Worm (Caenorhabditis elegans) whole organism, L2 larva: ENCODE data around the gene F20D6.6.
A peak's percentile ranks its signal among the peaks of the same experiment; 100 is the strongest.

Source experiments
- C34F6.9 ChIP-seq: fragments of 150-350 bp; optimal IDR thresholded peaks from 2 replicates; lab custom pipeline; 2014; ENCODE audit warnings: missing biosample characterization, missing genetic modification characterization
- F13H6.1 ChIP-seq: sonication (generic microtip); optimal IDR thresholded peaks from 2 replicates; lab custom pipeline; 2016; ENCODE audit warnings: missing genetic modification characterization, missing compliant biosample characterization
- R02D3.7 ChIP-seq: fragments of 150-350 bp; optimal IDR thresholded peaks from 2 replicates; lab custom pipeline; 2014; ENCODE audit warnings: missing biosample characterization, missing genetic modification characterization
- Y55F3AM.14 ChIP-seq: fragments of 200-800 bp; sonication (Bioruptor generic); optimal IDR thresholded peaks from 2 replicates; lab custom pipeline; 2018; ENCODE audit warnings: mild to moderate bottlenecking, missing genetic modification characterization, missing compliant biosample characterization
- ZK546.5 ChIP-seq: sonication (generic microtip); optimal IDR thresholded peaks from 2 replicates; lab custom pipeline; 2017; ENCODE audit warnings: missing biosample characterization, missing genetic modification characterization
- alr-1 ChIP-seq: fragments of 150-350 bp; optimal IDR thresholded peaks from 2 replicates; lab custom pipeline; 2014; ENCODE audit warnings: missing biosample characterization, missing genetic modification characterization
- aly-2 ChIP-seq: fragments of 150-350 bp; optimal IDR thresholded peaks from 2 replicates; lab custom pipeline; 2014; ENCODE audit warnings: missing biosample characterization, missing genetic modification characterization
- ama-1 ChIP-seq: fragments of 150-350 bp; optimal IDR thresholded peaks from 2 replicates; lab custom pipeline; 2018; ENCODE audit warnings: inconsistent platforms
- blmp-1 ChIP-seq: sonication (generic microtip); optimal IDR thresholded peaks from 2 replicates; lab custom pipeline; 2017; ENCODE audit warnings: missing genetic modification characterization, mild to moderate bottlenecking, missing compliant biosample characterization, antibody characterized with exemption, moderate library complexity; ENCODE audit not compliant: insufficient read depth
- ceh-16 ChIP-seq: fragments of 150-350 bp; optimal IDR thresholded peaks from 2 replicates; lab custom pipeline; 2014; ENCODE audit warnings: missing biosample characterization, missing genetic modification characterization
- ceh-82 ChIP-seq: fragments of 150-350 bp; optimal IDR thresholded peaks from 2 replicates; lab custom pipeline; 2014; ENCODE audit warnings: missing biosample characterization, missing genetic modification characterization
- crh-2 ChIP-seq: sonication (generic microtip); optimal IDR thresholded peaks from 2 replicates; lab custom pipeline; 2017; ENCODE audit warnings: missing biosample characterization, missing genetic modification characterization
- dmd-4 ChIP-seq: sonication (generic microtip); optimal IDR thresholded peaks from 2 replicates; lab custom pipeline; 2017; ENCODE audit warnings: missing biosample characterization, missing genetic modification characterization
- egl-27 ChIP-seq: sonication (generic microtip); optimal IDR thresholded peaks from 3 replicates; lab custom pipeline; 2017; ENCODE audit warnings: missing biosample characterization, missing genetic modification reagents, missing genetic modification characterization
- elt-1 ChIP-seq: fragments of 150-350 bp; optimal IDR thresholded peaks from 2 replicates; lab custom pipeline; 2014; ENCODE audit warnings: missing biosample characterization, missing genetic modification characterization
- elt-3 ChIP-seq: sonication (generic microtip); optimal IDR thresholded peaks from 2 replicates; lab custom pipeline; 2017; ENCODE audit warnings: missing biosample characterization, missing genetic modification characterization
- fos-1 ChIP-seq: fragments of 150-350 bp; optimal IDR thresholded peaks from 2 replicates; lab custom pipeline; 2014; ENCODE audit warnings: missing biosample characterization, missing genetic modification characterization
- lin-11 ChIP-seq: fragments of 150-350 bp; sonication (generic microtip); optimal IDR thresholded peaks from 2 replicates; lab custom pipeline; 2014; ENCODE audit warnings: missing biosample characterization, missing genetic modification characterization, inconsistent platforms, mixed read lengths
- lin-13 ChIP-seq: fragments of 150-350 bp; optimal IDR thresholded peaks from 2 replicates; lab custom pipeline; 2014; ENCODE audit warnings: missing biosample characterization, missing genetic modification reagents, missing genetic modification characterization
- lin-39 ChIP-seq: fragments of 150-350 bp; optimal IDR thresholded peaks from 2 replicates; lab custom pipeline; 2014; ENCODE audit warnings: missing biosample characterization, missing genetic modification reagents, missing genetic modification characterization
- lsy-2 ChIP-seq, 2 experiments: fragments of 150-350 bp in 1 of 2; sonication (generic microtip) in 1 of 2; optimal IDR thresholded peaks; 2 replicates each; lab custom pipeline; 2014 to 2017; ENCODE audit warnings: missing biosample characterization in 2 of 2, missing genetic modification characterization in 2 of 2
- mab-5 ChIP-seq: fragments of 150-350 bp; optimal IDR thresholded peaks from 2 replicates; lab custom pipeline; 2014; ENCODE audit warnings: missing biosample characterization, missing genetic modification characterization
- mdl-1 ChIP-seq, 2 experiments: fragments of 150-350 bp in 1 of 2; sonication (generic microtip) in 1 of 2; optimal IDR thresholded peaks; 2 replicates each; lab custom pipeline; 2017; ENCODE audit warnings: missing biosample characterization in 2 of 2, missing genetic modification characterization in 2 of 2
- nhr-10 ChIP-seq: sonication (generic microtip); optimal IDR thresholded peaks from 2 replicates; lab custom pipeline; 2017; ENCODE audit warnings: missing biosample characterization, missing genetic modification characterization
- nhr-11 ChIP-seq: fragments of 150-350 bp; optimal IDR thresholded peaks from 2 replicates; lab custom pipeline; 2014; ENCODE audit warnings: missing biosample characterization, missing genetic modification characterization
- nhr-12 ChIP-seq: fragments of 150-350 bp; optimal IDR thresholded peaks from 2 replicates; lab custom pipeline; 2014; ENCODE audit warnings: missing biosample characterization, missing genetic modification characterization
- nhr-129 ChIP-seq: fragments of 150-350 bp; optimal IDR thresholded peaks from 2 replicates; lab custom pipeline; 2014; ENCODE audit warnings: missing biosample characterization, missing genetic modification characterization
- nhr-23 ChIP-seq: fragments of 150-350 bp; optimal IDR thresholded peaks from 2 replicates; lab custom pipeline; 2014; ENCODE audit warnings: missing biosample characterization, missing genetic modification reagents, missing genetic modification characterization
- nhr-237 ChIP-seq: fragments of 150-350 bp; optimal IDR thresholded peaks from 2 replicates; lab custom pipeline; 2014; ENCODE audit warnings: missing biosample characterization, missing genetic modification characterization
- nhr-25 ChIP-seq: fragments of 150-350 bp; sonication (generic microtip); optimal IDR thresholded peaks from 3 replicates; lab custom pipeline; 2014; ENCODE audit warnings: missing biosample characterization, missing genetic modification characterization
- nhr-6 ChIP-seq: fragments of 150-350 bp; optimal IDR thresholded peaks from 2 replicates; lab custom pipeline; 2014; ENCODE audit warnings: missing biosample characterization, missing genetic modification characterization
- nhr-77 ChIP-seq: fragments of 150-350 bp; optimal IDR thresholded peaks from 2 replicates; lab custom pipeline; 2014; ENCODE audit warnings: missing biosample characterization, missing genetic modification characterization
- peb-1 ChIP-seq: fragments of 150-350 bp; optimal IDR thresholded peaks from 2 replicates; lab custom pipeline; 2014; ENCODE audit warnings: missing biosample characterization, missing genetic modification characterization
- sem-4 ChIP-seq: fragments of 150-350 bp; optimal IDR thresholded peaks from 2 replicates; lab custom pipeline; 2014; ENCODE audit warnings: missing biosample characterization, missing genetic modification reagents, missing genetic modification characterization
- skn-1 ChIP-seq: sonication (generic microtip); optimal IDR thresholded peaks from 2 replicates; lab custom pipeline; 2017; ENCODE audit warnings: missing biosample characterization, missing genetic modification characterization
- sma-3 ChIP-seq: sonication (generic microtip); optimal IDR thresholded peaks from 2 replicates; lab custom pipeline; 2016; ENCODE audit warnings: missing genetic modification reagents, missing genetic modification characterization, missing compliant biosample characterization
- sma-9 ChIP-seq, 2 experiments: fragments of 150-350 bp in 1 of 2; sonication (generic microtip) in 1 of 2; optimal IDR thresholded peaks; 2 replicates each; lab custom pipeline; 2014 to 2016; ENCODE audit warnings: missing genetic modification characterization in 2 of 2, mild to moderate bottlenecking in 1 of 2, missing biosample characterization in 1 of 2, missing compliant biosample characterization in 1 of 2, missing genetic modification reagents in 1 of 2, moderate library complexity in 1 of 2
- snpc-4 ChIP-seq: fragments of 150-350 bp; optimal IDR thresholded peaks from 2 replicates; lab custom pipeline; 2014; ENCODE audit warnings: missing biosample characterization, missing genetic modification characterization
- unc-39 ChIP-seq: fragments of 150-350 bp; optimal IDR thresholded peaks from 2 replicates; lab custom pipeline; 2014; ENCODE audit warnings: missing biosample characterization, missing genetic modification characterization
- unc-62 ChIP-seq: fragments of 150-350 bp; optimal IDR thresholded peaks from 2 replicates; lab custom pipeline; 2014; ENCODE audit warnings: missing biosample characterization, missing genetic modification reagents, missing genetic modification characterization
- zag-1 ChIP-seq: fragments of 150-350 bp; optimal IDR thresholded peaks from 2 replicates; lab custom pipeline; 2014; ENCODE audit warnings: missing biosample characterization, missing genetic modification characterization
- ztf-1 ChIP-seq: fragments of 200-800 bp; sonication (Bioruptor generic); conservative IDR thresholded peaks from 2 replicates; pipeline ENCODE4 v1.3.6; 2022; ENCODE audit warnings: missing genetic modification characterization, missing compliant biosample characterization
- ztf-11 ChIP-seq: sonication (generic microtip); optimal IDR thresholded peaks from 2 replicates; lab custom pipeline; 2017; ENCODE audit warnings: missing biosample characterization, missing genetic modification characterization

The F20D6.6 gene

DNA sequence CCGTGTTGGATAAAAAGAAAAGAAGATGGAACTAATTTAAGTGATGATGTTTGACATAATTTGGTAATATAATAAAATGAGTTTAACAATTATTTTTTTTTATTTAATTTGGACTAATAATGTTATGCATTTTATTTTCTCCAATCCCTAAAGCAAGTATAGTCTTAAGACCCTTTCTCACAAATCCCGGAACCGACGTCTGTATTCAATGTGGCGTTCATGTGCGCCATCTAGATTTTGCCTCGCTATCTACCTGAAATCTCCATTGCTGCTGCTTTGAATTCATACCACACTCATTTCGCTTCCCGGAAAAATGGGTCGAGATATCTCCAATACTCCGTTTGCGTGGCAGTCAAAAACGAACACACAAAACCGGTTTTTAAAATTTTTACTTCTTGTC, 36.3 kb upstream of the F20D6.6 start, which contains the start of gene D1014.5:
D1014.5 (plus strand) TSS at position 301 of the 400 bp plus-strand sequence.
- TF ChIP-seq sma-3 (GFP tag; lab: Kevin White, UChicago): no peak
- TF ChIP-seq alr-1 (tag; lab: Kevin White, UChicago): no peak
- TF ChIP-seq ztf-1 (GFP tag; lab: Robert Waterston, UW): no peak
- no peak for TF ChIP-seq nhr-10 (tag; lab: Kevin White, UChicago)
- no peak for TF ChIP-seq ama-1 (lab: Kevin White, UChicago)
- TF ChIP-seq nhr-25 (tag; lab: Kevin White, UChicago): no peak
- no peak for TF ChIP-seq nhr-23 (tag; lab: Kevin White, UChicago)
- no peak for TF ChIP-seq mab-5

DNA sequence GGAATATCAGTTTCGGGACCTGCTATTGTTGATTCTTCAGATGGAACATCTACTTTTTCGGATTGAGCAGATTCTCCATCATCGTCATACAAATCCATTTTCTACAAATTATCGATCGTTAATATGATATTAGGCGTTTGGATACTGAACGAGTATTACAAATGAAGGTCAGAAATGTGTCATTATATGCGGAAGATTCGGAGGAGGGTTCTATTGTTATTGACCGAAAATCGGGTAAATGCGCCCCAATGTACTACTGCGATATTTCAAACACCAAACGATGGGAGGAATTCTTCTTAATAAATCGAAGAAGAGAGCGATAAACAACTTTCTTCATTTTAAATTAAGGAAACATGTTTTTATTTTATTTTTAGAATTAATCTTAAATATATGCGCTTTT, 30.5 kb upstream of the F20D6.6 start, which contains the start of gene spr-1:
spr-1 (minus strand) TSS at position 101 of the 400 bp plus-strand sequence.
- TF ChIP-seq nhr-10 (tag; lab: Kevin White, UChicago) (no peak), ceh-82 (tag; lab: Kevin White, UChicago) (no peak), aly-2 (tag; lab: Kevin White, UChicago) (no peak), unc-39 (no peak), snpc-4 (tag; lab: Kevin White, UChicago) (no peak), lin-11 (tag; lab: Kevin White, UChicago) (no peak), nhr-129 (no peak), R02D3.7 (no peak), C34F6.9 (tag; lab: Kevin White, UChicago) (no peak), lin-13 (GFP tag; lab: Kevin White, UChicago) (no peak), sma-9 (GFP tag; optimal IDR thresholded peaks at IDR 0.05; lab: Kevin White, UChicago) (no peak), sma-9 (tag; optimal IDR thresholded peaks at IDR 0.05; lab: Kevin White, UChicago) (no peak), alr-1 (tag; lab: Kevin White, UChicago) (no peak)

- TF ChIP-seq fos-1: no peak
- TF ChIP-seq alr-1 (tag; lab: Kevin White, UChicago): no peak
- no peak for TF ChIP-seq nhr-129
- no peak for TF ChIP-seq R02D3.7
- no peak for TF ChIP-seq ceh-16
- TF ChIP-seq elt-3 (tag; lab: Kevin White, UChicago): no peak
- no peak for TF ChIP-seq Y55F3AM.14 (GFP tag; lab: Kevin White, UChicago)
- TF ChIP-seq crh-2: no peak
- TF ChIP-seq nhr-77 (tag; lab: Kevin White, UChicago): no peak
- TF ChIP-seq peb-1 (tag; lab: Kevin White, UChicago): no peak
- TF ChIP-seq mdl-1 (tag; optimal IDR thresholded peaks at IDR 0.05; lab: Kevin White, UChicago): no peak
- TF ChIP-seq sma-3 (GFP tag; lab: Kevin White, UChicago): no peak
- TF ChIP-seq, all 48 proteins: peak for 0
Observed at ce11 chrV:8129719-8130118, 30.0 kb upstream of the F20D6.6 start.

- no peak for TF ChIP-seq nhr-77 (tag; lab: Kevin White, UChicago)
- TF ChIP-seq elt-3 (tag; lab: Kevin White, UChicago): no peak
- TF ChIP-seq unc-39: no peak
- no peak for TF ChIP-seq ztf-1 (GFP tag; lab: Robert Waterston, UW)
- no peak for TF ChIP-seq ztf-11 (tag; lab: Kevin White, UChicago)
- peak; percentile 70 for TF ChIP-seq sma-9 (GFP tag; optimal IDR thresholded peaks at IDR 0.05; lab: Kevin White, UChicago)
- TF ChIP-seq sma-9 (tag; optimal IDR thresholded peaks at IDR 0.05; lab: Kevin White, UChicago): no peak
- TF ChIP-seq ZK546.5 (tag; lab: Kevin White, UChicago): no peak
- no peak for TF ChIP-seq ceh-82 (tag; lab: Kevin White, UChicago)
- TF ChIP-seq egl-27: peak; percentile 14
- TF ChIP-seq nhr-6: no peak
- TF ChIP-seq mab-5: peak; percentile 55
- TF ChIP-seq nhr-10 (tag; lab: Kevin White, UChicago): no peak
- TF ChIP-seq dmd-4 (tag; lab: Kevin White, UChicago): no peak
- no peak for TF ChIP-seq skn-1 (tag; lab: Kevin White, UChicago)
- TF ChIP-seq fos-1: peak; percentile 48
- peak in 1 of 2 experiments; percentile 61 for TF ChIP-seq mdl-1 (tag; optimal IDR thresholded peaks at IDR 0.05; lab: Kevin White, UChicago)
- no peak for TF ChIP-seq alr-1 (tag; lab: Kevin White, UChicago)
- no peak for TF ChIP-seq blmp-1 (tag; lab: Kevin White, UChicago)
- TF ChIP-seq snpc-4 (tag; lab: Kevin White, UChicago): peak; percentile 47
- no peak for TF ChIP-seq lin-11 (tag; lab: Kevin White, UChicago)
- TF ChIP-seq F13H6.1: peak; percentile 49
- TF ChIP-seq Y55F3AM.14 (GFP tag; lab: Kevin White, UChicago): no peak
- no peak for TF ChIP-seq nhr-11 (tag; lab: Kevin White, UChicago)
- peak; percentile 92 for TF ChIP-seq C34F6.9 (tag; lab: Kevin White, UChicago)
- peak; percentile 45 for TF ChIP-seq crh-2
- TF ChIP-seq zag-1: peak; percentile 76
- TF ChIP-seq nhr-237 (tag; lab: Kevin White, UChicago): no peak
- no peak for TF ChIP-seq lin-39
- TF ChIP-seq ceh-16: no peak
- TF ChIP-seq lsy-2 (tag; optimal IDR thresholded peaks at IDR 0.05; lab: Kevin White, UChicago): peak in 1 of 2 experiments; percentile 64
- no peak for TF ChIP-seq lin-13 (GFP tag; lab: Kevin White, UChicago)
- TF ChIP-seq sem-4 (tag; lab: Kevin White, UChicago): no peak
- TF ChIP-seq unc-62 (GFP tag; lab: Kevin White, UChicago): no peak
- peak; percentile 2 for TF ChIP-seq nhr-25 (tag; lab: Kevin White, UChicago)
- TF ChIP-seq nhr-12: no peak
- TF ChIP-seq peb-1 (tag; lab: Kevin White, UChicago): no peak
- no peak for TF ChIP-seq elt-1
- TF ChIP-seq R02D3.7: no peak
Observed at ce11 chrV:8130149-8130661, 29.5 kb upstream of the F20D6.6 start, which contains the start of gene snap-1. snap-1 (plus strand) TSS chrV:8130611.
